Fruit fly (Drosophila melanogaster): Measurements from ENCODE around the gene Rtnl2.
A peak's percentile ranks its signal among the peaks of the same experiment; 100 is the strongest.

The Rtnl2 gene

DNA sequence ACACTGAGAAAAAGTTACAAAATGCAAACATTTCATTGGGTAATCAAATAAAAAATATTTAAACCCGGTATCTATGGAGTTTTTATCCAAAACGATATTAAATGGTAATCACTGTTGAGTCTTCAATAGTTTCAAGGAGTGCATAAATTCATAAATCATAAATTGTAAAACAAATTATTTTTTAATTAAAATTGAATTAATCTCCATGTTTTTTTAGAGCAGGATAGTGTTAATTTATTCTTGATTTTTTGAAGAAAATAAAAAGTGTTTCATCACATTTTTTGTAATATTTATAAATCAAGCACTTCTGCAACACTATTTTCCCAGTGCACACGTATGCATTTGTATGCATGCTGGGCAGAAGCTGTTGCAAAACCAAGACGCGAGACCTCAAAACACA, 39.2 kb downstream of the Rtnl2 start (continued):
- TF ChIP-seq brk (GFP tag; optimal IDR thresholded peaks at IDR 0.05) (no peak), tai (GFP tag; optimal IDR thresholded peaks at IDR 0.05) (peak; percentile 31), br (GFP tag; optimal IDR thresholded peaks at IDR 0.05) (no peak), lola (GFP tag; optimal IDR thresholded peaks at IDR 0.05) (no peak), Hr83 (GFP tag; optimal IDR thresholded peaks at IDR 0.05; ENCODE audit: poor library complexity, severe bottlenecking) (no peak), h (GFP tag; optimal IDR thresholded peaks at IDR 0.05) (peak; percentile 47)

DNA sequence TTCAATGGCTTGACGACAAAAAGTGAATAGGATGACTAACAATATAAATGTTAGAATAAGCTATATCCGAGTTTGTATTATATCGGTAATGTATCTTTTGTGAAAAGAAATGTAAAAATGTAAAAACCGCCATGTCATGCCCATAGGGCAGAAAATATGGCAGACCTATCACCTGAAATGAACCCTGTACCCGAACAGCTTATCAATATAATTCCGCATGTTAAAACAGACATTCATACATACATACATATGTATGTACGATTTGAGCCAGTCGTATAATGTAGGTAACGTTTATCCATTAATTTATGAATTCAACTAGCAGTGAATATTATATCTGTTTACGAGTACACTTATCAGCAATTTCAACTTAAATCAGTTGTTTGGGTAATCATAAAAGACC, 40.1 kb downstream of the Rtnl2 start:
- no peak for TF ChIP-seq br (GFP tag; optimal IDR thresholded peaks at IDR 0.05)
- TF ChIP-seq CG32264 (GFP tag; optimal IDR thresholded peaks at IDR 0.05): no peak
- TF ChIP-seq foxo (GFP tag; optimal IDR thresholded peaks at IDR 0.05): no peak
- TF ChIP-seq Abd-B (GFP tag; optimal IDR thresholded peaks at IDR 0.05): no peak
- no peak for TF ChIP-seq fru (GFP tag; optimal IDR thresholded peaks at IDR 0.05)
- TF ChIP-seq Dif (GFP tag; optimal IDR thresholded peaks at IDR 0.05; ENCODE audit: partially characterized antibody): no peak
- no peak for TF ChIP-seq rgr (GFP tag; optimal IDR thresholded peaks at IDR 0.05)
- no peak for TF ChIP-seq Vsx2 (GFP tag; optimal IDR thresholded peaks at IDR 0.05; ENCODE audit: partially characterized antibody)
- no peak for TF ChIP-seq CG9705 (GFP tag; optimal IDR thresholded peaks at IDR 0.05)
- no peak for TF ChIP-seq dsf (GFP tag; optimal IDR thresholded peaks at IDR 0.05; ENCODE audit: borderline replicate concordance)
- no peak for TF ChIP-seq brk (GFP tag; optimal IDR thresholded peaks at IDR 0.05)
- no peak for TF ChIP-seq h (GFP tag; optimal IDR thresholded peaks at IDR 0.05)
- TF ChIP-seq usp (GFP tag; optimal IDR thresholded peaks at IDR 0.05): no peak
- TF ChIP-seq Myc (optimal IDR thresholded peaks at IDR 0.05): no peak
- TF ChIP-seq woc (GFP tag; optimal IDR thresholded peaks at IDR 0.05): no peak
- no peak for TF ChIP-seq dmrt93B (GFP tag; optimal IDR thresholded peaks at IDR 0.05)
- TF ChIP-seq sage (GFP tag; optimal IDR thresholded peaks at IDR 0.05): no peak
- no peak for TF ChIP-seq Hnf4 (GFP tag; optimal IDR thresholded peaks at IDR 0.05)
- TF ChIP-seq Sp1 (GFP tag; optimal IDR thresholded peaks at IDR 0.05): no peak
- TF ChIP-seq Dfd (GFP tag; optimal IDR thresholded peaks at IDR 0.05): no peak

Measured in whole organism, wandering third instar larva.